Fruit fly (Drosophila melanogaster) whole organism, embryonic: ENCODE results near the gene Plzf.

ENCODE experiments used
- Awh ChIP-seq: fragments of 200-800 bp; sonication (Bioruptor generic); IDR thresholded peaks from 2 replicates; pipeline ENCODE4, ENCODE4 v1.3.6; 2022; ENCODE audit warnings: missing biosample characterization, missing genetic modification characterization
- CG11398 ChIP-seq: fragments of 200-800 bp; sonication (Bioruptor generic); optimal IDR thresholded peaks from 2 replicates; lab custom pipeline; 2016; ENCODE audit warnings: missing biosample characterization, missing genetic modification characterization
- CG11456 ChIP-seq: fragments of 200-800 bp; sonication (Bioruptor generic); IDR thresholded peaks from 3 replicates; pipeline ENCODE4 v1.3.6; 2022; ENCODE audit warnings: missing biosample characterization, missing genetic modification characterization
- CG12744 ChIP-seq: fragments of 200-800 bp; sonication (Bioruptor generic); optimal IDR thresholded peaks from 2 replicates; lab custom pipeline; 2016; ENCODE audit warnings: missing biosample characterization, missing genetic modification characterization
- CG12769 ChIP-seq: fragments of 200-800 bp; sonication (Bioruptor generic); optimal IDR thresholded peaks from 2 replicates; lab custom pipeline; 2019; ENCODE audit warnings: missing biosample characterization, mild to moderate bottlenecking, missing genetic modification characterization, moderate library complexity
- CG15011 ChIP-seq: fragments of 200-800 bp; sonication (Bioruptor generic); optimal IDR thresholded peaks from 3 replicates; lab custom pipeline; 2018; ENCODE audit warnings: missing biosample characterization, mild to moderate bottlenecking, missing genetic modification characterization
- CG15073 ChIP-seq: fragments of 200-800 bp; sonication (Bioruptor generic); optimal IDR thresholded peaks from 2 replicates; lab custom pipeline; 2016; ENCODE audit warnings: missing biosample characterization, missing genetic modification characterization
- CG17186 ChIP-seq: fragments of 200-800 bp; sonication (Bioruptor generic); optimal IDR thresholded peaks from 3 replicates; lab custom pipeline; 2017; ENCODE audit warnings: missing biosample characterization, missing genetic modification reagents, missing genetic modification characterization
- CG17359 ChIP-seq: fragments of 200-800 bp; sonication (Bioruptor generic); optimal IDR thresholded peaks from 3 replicates; lab custom pipeline; 2018; ENCODE audit warnings: missing biosample characterization, mild to moderate bottlenecking, missing genetic modification characterization, moderate library complexity
- CG3065 ChIP-seq: fragments of 200-800 bp; sonication (Bioruptor generic); optimal IDR thresholded peaks from 2 replicates; lab custom pipeline; 2016; ENCODE audit warnings: missing biosample characterization, missing genetic modification characterization
- CG31365 ChIP-seq: fragments of 200-800 bp; sonication (Bioruptor generic); optimal IDR thresholded peaks from 2 replicates; lab custom pipeline; 2018; ENCODE audit warnings: missing biosample characterization, mild to moderate bottlenecking, missing genetic modification characterization
- CG34376 ChIP-seq: fragments of 200-800 bp; sonication (Bioruptor generic); optimal IDR thresholded peaks from 2 replicates; lab custom pipeline; 2018; ENCODE audit warnings: missing biosample characterization, mild to moderate bottlenecking, missing genetic modification characterization
- CG4707 ChIP-seq: fragments of 200-800 bp; sonication (Bioruptor generic); optimal IDR thresholded peaks from 2 replicates; lab custom pipeline; 2018; ENCODE audit warnings: missing biosample characterization, mild to moderate bottlenecking, missing genetic modification characterization, moderate library complexity
- CG6654 ChIP-seq: fragments of 200-800 bp; sonication (Bioruptor generic); optimal IDR thresholded peaks from 2 replicates; lab custom pipeline; 2017; ENCODE audit warnings: missing biosample characterization, mild to moderate bottlenecking, missing genetic modification characterization
- CG7556 ChIP-seq: fragments of 200-800 bp; sonication (Bioruptor generic); optimal IDR thresholded peaks from 2 replicates; lab custom pipeline; 2017; ENCODE audit warnings: missing biosample characterization, mild to moderate bottlenecking, missing genetic modification characterization
- CG7745 ChIP-seq: fragments of 200-800 bp; sonication (Bioruptor generic); optimal IDR thresholded peaks from 2 replicates; lab custom pipeline; 2018; ENCODE audit warnings: missing biosample characterization, mild to moderate bottlenecking, missing genetic modification characterization, moderate library complexity
- CG8281 ChIP-seq: fragments of 200-800 bp; sonication (Bioruptor generic); optimal IDR thresholded peaks from 2 replicates; lab custom pipeline; 2018; ENCODE audit warnings: missing biosample characterization, mild to moderate bottlenecking, missing genetic modification characterization, moderate library complexity
- CG8290 ChIP-seq, 3 experiments: fragments of 200-800 bp; sonication (Bioruptor generic); optimal IDR thresholded peaks; 2 replicates each; lab custom pipeline; 2016 to 2019; ENCODE audit warnings: missing biosample characterization in 3 of 3, missing genetic modification characterization in 3 of 3, mild to moderate bottlenecking in 2 of 3, moderate library complexity in 1 of 3
- CG9932 ChIP-seq: fragments of 200-800 bp; sonication (Bioruptor generic); IDR thresholded peaks from 2 replicates; pipeline ENCODE4 v1.3.6; 2022; ENCODE audit warnings: missing biosample characterization, missing genetic modification characterization
- CoRest ChIP-seq: fragments of 200-800 bp; sonication (Bioruptor generic); optimal IDR thresholded peaks from 3 replicates; lab custom pipeline; 2018; ENCODE audit warnings: missing biosample characterization, mild to moderate bottlenecking, missing genetic modification characterization, moderate library complexity
- CrebB ChIP-seq: fragments of 200-800 bp; sonication (Bioruptor generic); optimal IDR thresholded peaks from 3 replicates; lab custom pipeline; 2018; ENCODE audit warnings: missing biosample characterization, mild to moderate bottlenecking, missing genetic modification characterization
- Hr3 ChIP-seq: fragments of 200-800 bp; sonication (Bioruptor generic); optimal IDR thresholded peaks from 3 replicates; lab custom pipeline; 2016; ENCODE audit warnings: missing biosample characterization, missing genetic modification characterization
- Mrtf ChIP-seq: fragments of 200-800 bp; sonication (Bioruptor generic); IDR thresholded peaks from 3 replicates; pipeline ENCODE4 v1.3.6; 2022; ENCODE audit warnings: missing biosample characterization, missing genetic modification characterization
- Nf-YC ChIP-seq: fragments of 200-800 bp; optimal IDR thresholded peaks from 3 replicates; lab custom pipeline; 2019; ENCODE audit warnings: missing biosample characterization, mild to moderate bottlenecking, missing genetic modification characterization, moderate library complexity
- Optix ChIP-seq: fragments of 200-800 bp; sonication (Bioruptor generic); IDR thresholded peaks from 3 replicates; pipeline ENCODE4 v1.3.6; 2022; ENCODE audit warnings: missing biosample characterization, missing genetic modification characterization
- Rx ChIP-seq: fragments of 200-800 bp; sonication (Bioruptor generic); IDR thresholded peaks from 2 replicates; pipeline ENCODE4 v1.3.6; 2022; ENCODE audit warnings: missing biosample characterization, missing genetic modification characterization
- Taf1 ChIP-seq: fragments of 200-800 bp; sonication (Bioruptor generic); IDR thresholded peaks from 2 replicates; pipeline ENCODE4 v1.3.6; 2022; ENCODE audit warnings: missing biosample characterization, missing genetic modification characterization
- amos ChIP-seq: fragments of 200-800 bp; sonication (Bioruptor generic); IDR thresholded peaks from 2 replicates; pipeline ENCODE4 v1.3.6; 2022; ENCODE audit warnings: missing biosample characterization, missing genetic modification characterization; ENCODE audit not compliant: partially characterized antibody
- bsh ChIP-seq, 2 experiments: fragments of 200-800 bp; sonication (Bioruptor generic); optimal IDR thresholded peaks; 2 replicates each; lab custom pipeline; 2017 to 2018; ENCODE audit warnings: mild to moderate bottlenecking in 2 of 2, missing biosample characterization in 2 of 2, missing genetic modification characterization in 2 of 2, moderate library complexity in 1 of 2
- cwo ChIP-seq: fragments of 200-800 bp; sonication (Bioruptor generic); optimal IDR thresholded peaks from 3 replicates; lab custom pipeline; 2017; ENCODE audit warnings: missing biosample characterization, missing genetic modification characterization, mild to moderate bottlenecking, moderate library complexity, missing genetic modification reagents
- danr ChIP-seq: fragments of 200-800 bp; sonication (Bioruptor generic); IDR thresholded peaks from 2 replicates; pipeline ENCODE4 v1.3.6; 2022; ENCODE audit warnings: missing biosample characterization, missing genetic modification characterization
- dysf ChIP-seq: fragments of 200-800 bp; sonication (Bioruptor generic); IDR thresholded peaks from 3 replicates; pipeline ENCODE4 v1.3.6; 2022; ENCODE audit warnings: missing biosample characterization, missing genetic modification characterization
- emc ChIP-seq: fragments of 200-800 bp; sonication (Bioruptor generic); optimal IDR thresholded peaks from 2 replicates; lab custom pipeline; 2016; ENCODE audit warnings: missing biosample characterization, missing genetic modification characterization
- esg ChIP-seq: fragments of 200-800 bp; sonication (Bioruptor generic); conservative IDR thresholded peaks from 2 replicates; pipeline ENCODE4 v1.3.6; 2022; ENCODE audit warnings: missing biosample characterization, missing genetic modification characterization
- fd102C ChIP-seq: fragments of 200-800 bp; sonication (Bioruptor generic); optimal IDR thresholded peaks from 2 replicates; lab custom pipeline; 2018; ENCODE audit warnings: missing biosample characterization, mild to moderate bottlenecking, missing genetic modification characterization, moderate library complexity
- gcm2 ChIP-seq: fragments of 200-800 bp; sonication (Bioruptor generic); optimal IDR thresholded peaks from 2 replicates; lab custom pipeline; 2016; ENCODE audit warnings: missing biosample characterization, missing genetic modification characterization
- grn ChIP-seq: fragments of 200-800 bp; sonication (Bioruptor generic); optimal IDR thresholded peaks from 3 replicates; lab custom pipeline; 2017; ENCODE audit warnings: missing biosample characterization, missing genetic modification characterization
- hbn ChIP-seq: fragments of 200-800 bp; sonication (Bioruptor generic); IDR thresholded peaks from 2 replicates; pipeline ENCODE4 v1.3.6; 2022; ENCODE audit warnings: missing biosample characterization, missing genetic modification characterization; ENCODE audit not compliant: partially characterized antibody
- klu ChIP-seq: fragments of 200-800 bp; sonication (Bioruptor generic); IDR thresholded peaks from 2 replicates; pipeline ENCODE4 v1.3.6; 2022; ENCODE audit warnings: missing biosample characterization, missing genetic modification characterization
- lilli ChIP-seq: fragments of 200-800 bp; sonication (Bioruptor generic); optimal IDR thresholded peaks from 3 replicates; lab custom pipeline; 2016; ENCODE audit warnings: missing biosample characterization, missing genetic modification characterization
- lola ChIP-seq, 3 experiments: fragments of >200 bp in 2 of 3; fragments of 200-800 bp in 1 of 3; sonication (Bioruptor generic) in 1 of 3; optimal IDR thresholded peaks; 2 replicates each; lab custom pipeline; 2017 to 2019; ENCODE audit warnings: missing biosample characterization in 3 of 3, missing genetic modification characterization in 3 of 3, mild to moderate bottlenecking in 1 of 3, moderate library complexity in 1 of 3
- luna ChIP-seq: fragments of 200-800 bp; sonication (Bioruptor generic); optimal IDR thresholded peaks from 2 replicates; lab custom pipeline; 2016; ENCODE audit warnings: missing biosample characterization, missing genetic modification characterization
- nmo ChIP-seq: fragments of 200-800 bp; sonication (Bioruptor generic); optimal IDR thresholded peaks from 2 replicates; lab custom pipeline; 2018; ENCODE audit warnings: missing biosample characterization, mild to moderate bottlenecking, missing genetic modification characterization, moderate library complexity
- ro ChIP-seq: fragments of 200-800 bp; sonication (Bioruptor generic); IDR thresholded peaks from 2 replicates; pipeline ENCODE4 v1.3.6; 2022; ENCODE audit warnings: missing biosample characterization, missing genetic modification characterization
- toy ChIP-seq: fragments of 200-800 bp; sonication (Bioruptor generic); IDR thresholded peaks from 2 replicates; pipeline ENCODE4 v1.3.6; 2022; ENCODE audit warnings: missing biosample characterization, missing genetic modification characterization
- unc-4 ChIP-seq: fragments of 200-800 bp; sonication (Bioruptor generic); IDR thresholded peaks from 2 replicates; pipeline ENCODE4 v1.3.6; 2022; ENCODE audit warnings: missing biosample characterization, missing genetic modification characterization; ENCODE audit not compliant: partially characterized antibody
- vnd ChIP-seq: fragments of 200-800 bp; sonication (Bioruptor generic); IDR thresholded peaks from 3 replicates; pipeline ENCODE4 v1.3.6; 2022; ENCODE audit warnings: missing biosample characterization, missing genetic modification characterization; ENCODE audit not compliant: partially characterized antibody
- z ChIP-seq: fragments of 200-800 bp; sonication (Bioruptor generic); IDR thresholded peaks from 3 replicates; pipeline ENCODE4 v1.3.6; 2022; ENCODE audit warnings: missing biosample characterization, missing genetic modification characterization

The Plzf gene

DNA sequence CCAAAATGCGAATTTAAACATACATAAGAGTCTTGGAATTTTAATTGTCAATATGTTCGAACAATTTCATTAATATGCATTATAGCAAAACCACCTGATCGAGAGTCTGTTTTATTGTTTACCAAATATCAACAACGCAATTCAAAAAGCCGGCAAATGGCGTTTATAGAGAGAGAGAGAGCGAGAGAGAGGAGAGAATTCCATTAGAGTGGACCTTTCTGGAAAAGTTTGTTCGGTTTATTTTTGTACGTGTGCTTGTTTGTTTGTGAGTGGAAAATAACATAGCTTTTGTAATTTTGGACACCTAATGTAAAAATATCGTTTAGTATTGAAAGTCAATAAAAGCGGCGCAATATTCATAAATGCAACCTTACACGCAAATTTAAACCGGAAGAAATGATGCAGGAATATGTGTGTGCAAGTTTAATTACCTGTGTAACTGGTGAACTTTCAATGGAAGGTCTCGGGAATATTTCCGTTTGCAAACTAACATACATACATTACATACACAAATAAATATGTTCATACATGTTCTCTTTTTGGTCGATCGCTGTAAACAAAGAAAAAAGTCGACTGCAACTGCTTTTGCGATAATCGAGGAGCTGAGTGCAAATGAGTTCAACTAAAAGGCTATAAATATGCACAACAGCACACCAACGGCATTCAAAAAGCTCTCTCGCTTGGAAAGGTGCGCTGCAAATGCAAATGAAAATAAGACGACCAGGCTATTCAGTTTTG is 3.9 kb downstream of the Plzf start, which contains the start of gene CG6785 (continued):
- peak; percentile 69 for TF ChIP-seq CG8281
- peak; percentile 9 for TF ChIP-seq CG15073 (GFP tag; lab: Kevin White, UChicago)
- peak; percentile 95 for TF ChIP-seq CG4707 (GFP tag; lab: Kevin White, UChicago)
- peak; percentile 37 for TF ChIP-seq Hr3 (GFP tag; lab: Kevin White, UChicago)
- TF ChIP-seq ro (GFP tag; lab: Robert Waterston, UW): no peak
- TF ChIP-seq CG11398 (GFP tag; lab: Kevin White, UChicago): peak; percentile 94
- TF ChIP-seq Optix (GFP tag; lab: Robert Waterston, UW): no peak
- no peak for TF ChIP-seq esg
- peak; percentile 77 for TF ChIP-seq gcm2 (GFP tag; lab: Kevin White, UChicago)
- peak; percentile 70 for TF ChIP-seq CoRest (tag; lab: Kevin White, UChicago)
- TF ChIP-seq CG17186 (GFP tag; lab: Kevin White, UChicago): peak; percentile 66
- TF ChIP-seq CG8290 (GFP tag; optimal IDR thresholded peaks at IDR 0.05; lab: Kevin White, UChicago): peak; percentile 74
- TF ChIP-seq CG8290 (tag; optimal IDR thresholded peaks at IDR 0.05; lab: Kevin White, UChicago): peak; percentile 84 to 93
- peak; percentile 88 for TF ChIP-seq CG17359 (tag; lab: Kevin White, UChicago)
- TF ChIP-seq emc (GFP tag; lab: Kevin White, UChicago): no peak
- TF ChIP-seq Nf-YC (tag; lab: Kevin White, UChicago): peak; percentile 57
- TF ChIP-seq z (GFP tag; lab: Robert Waterston, UW): no peak
- no peak for TF ChIP-seq CG6654 (GFP tag; lab: Kevin White, UChicago)
- peak; percentile 60 for TF ChIP-seq cwo (GFP tag; lab: Kevin White, UChicago)
- TF ChIP-seq bsh (GFP tag; optimal IDR thresholded peaks at IDR 0.05; lab: Kevin White, UChicago): peak; percentile 73 to 89
- TF ChIP-seq CG7556 (GFP tag; lab: Kevin White, UChicago): peak; percentile 91
- TF ChIP-seq toy: no peak
- TF ChIP-seq klu (GFP tag; lab: Robert Waterston, UW): no peak
- TF ChIP-seq unc-4: 0 out of 2 replicates have a peak, but pooled peaks have one; percentile 17
- peak; percentile 81 for TF ChIP-seq CG7745
- TF ChIP-seq CG3065 (GFP tag; lab: Kevin White, UChicago): peak; percentile 50
- TF ChIP-seq Rx: no peak
- TF ChIP-seq lilli (GFP tag; lab: Kevin White, UChicago): peak; percentile 56
- TF ChIP-seq fd102C: peak; percentile 70
- TF ChIP-seq CG12769 (tag; lab: Kevin White, UChicago): peak; percentile 81
- no peak for TF ChIP-seq hbn (GFP tag; lab: Robert Waterston, UW)
- TF ChIP-seq CG9932 (GFP tag; lab: Robert Waterston, UW): peak; percentile 30; the same call in 1 of the 2 replicates
- TF ChIP-seq CG12744 (GFP tag; lab: Kevin White, UChicago): peak; percentile 88
- no peak for TF ChIP-seq Mrtf
- peak; percentile 77 for TF ChIP-seq grn (GFP tag; lab: Kevin White, UChicago)
- no peak; the same call in 1 of the 2 replicates for TF ChIP-seq amos
- no peak for TF ChIP-seq danr (GFP tag; lab: Robert Waterston, UW)
- TF ChIP-seq CrebB: peak; percentile 96
- TF ChIP-seq dysf: peak; percentile 41; the same call in 1 of the 3 replicates
- TF ChIP-seq CG15011 (GFP tag; lab: Kevin White, UChicago): peak; percentile 76
- TF ChIP-seq Awh (GFP tag; lab: Robert Waterston, UW): peak; percentile 80
- no peak for TF ChIP-seq vnd (GFP tag; lab: Robert Waterston, UW)
- TF ChIP-seq nmo (GFP tag; lab: Kevin White, UChicago): peak; percentile 24
- TF ChIP-seq CG34376 (GFP tag; lab: Kevin White, UChicago): peak; percentile 91
- TF ChIP-seq lola (GFP tag; optimal IDR thresholded peaks at IDR 0.05; lab: Kevin White, UChicago): peak in 1 of 3 experiments; percentile 58
- peak; percentile 85 for TF ChIP-seq CG31365 (tag; lab: Kevin White, UChicago)
- TF ChIP-seq CG11456 (GFP tag; lab: Robert Waterston, UW): peak; percentile 65; the same call in 2 of the 3 replicates
- TF ChIP-seq luna: peak; percentile 28
- TF ChIP-seq Taf1 (GFP tag; lab: Robert Waterston, UW): no peak
